Worm (Caenorhabditis elegans): ENCODE measurements around the gene F22B5.6.

DNA sequence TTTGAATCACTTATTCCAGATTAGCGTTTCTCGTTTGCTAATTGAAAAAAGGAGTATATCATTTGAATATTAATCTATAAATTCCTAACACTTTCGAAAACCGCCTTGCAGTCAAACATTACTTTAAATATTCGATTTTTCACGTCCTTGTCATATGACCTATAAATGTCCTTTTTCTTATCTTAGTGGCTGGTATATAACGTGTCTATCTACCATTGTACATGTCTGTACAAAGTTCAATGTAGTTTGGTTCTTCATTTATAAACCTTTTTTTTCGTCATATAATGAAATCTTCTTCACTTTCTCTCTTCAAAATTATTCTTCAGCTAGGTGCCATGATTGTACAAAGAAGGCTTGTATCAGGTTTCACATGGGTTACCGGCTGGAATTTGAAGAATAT lies 29.6 kb upstream of the F22B5.6 start, which contains the start of gene gbh-2:
- TF ChIP-seq ceh-6 (GFP tag; optimal IDR thresholded peaks at IDR 0.05) (no peak), ama-1 (optimal IDR thresholded peaks at IDR 0.05) (no peak), nhr-11 (tag; optimal IDR thresholded peaks at IDR 0.05) (no peak), elt-2 (tag; optimal IDR thresholded peaks at IDR 0.05) (peak; percentile 36), unc-55 (GFP tag; optimal IDR thresholded peaks at IDR 0.05) (no peak), rnt-1 (tag; optimal IDR thresholded peaks at IDR 0.05) (no peak), ets-4 (tag; optimal IDR thresholded peaks at IDR 0.05) (no peak), fkh-10 (GFP tag; optimal IDR thresholded peaks at IDR 0.05) (no peak), lin-11 (tag; optimal IDR thresholded peaks at IDR 0.05) (no peak), dve-1 (tag; optimal IDR thresholded peaks at IDR 0.05) (no peak), dmd-4 (tag; optimal IDR thresholded peaks at IDR 0.05; ENCODE audit: borderline replicate concordance) (no peak)
